4 worm cellular contexts compared by ENCODE assay signal in the genomic region with DNA sequence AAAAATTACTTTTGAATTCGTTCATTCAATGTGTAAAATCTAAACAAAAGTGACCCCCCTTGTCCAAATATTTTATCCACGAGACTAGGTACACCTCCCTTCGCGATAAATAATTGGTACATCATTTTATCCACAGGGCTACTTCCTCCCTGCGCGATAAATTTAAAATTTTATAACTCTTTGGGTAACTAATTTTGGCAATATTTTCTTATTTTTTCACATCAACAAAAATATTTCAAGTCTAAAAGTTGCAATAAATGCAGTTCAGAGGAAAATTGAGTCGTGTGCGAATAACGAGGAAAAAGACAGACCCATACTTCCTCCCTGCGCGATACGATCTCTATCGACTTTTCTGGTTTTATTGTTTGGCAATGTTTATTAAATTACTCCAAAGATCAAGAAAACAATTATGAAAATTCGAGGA.
TF ChIP-seq lines count a peak whose summit lies in the region.

No protein-coding gene starts in this region.

TF ChIP-seq in whole organism, L2 larva, 48 proteins besides CTCF, POLR2A, EP300 and RAD21 (continued from another document):
- peak; percentile 76 for TF ChIP-seq lin-11 (tag; optimal IDR thresholded peaks at IDR 0.05; lab: Kevin White, UChicago)
- peak; percentile 98 for TF ChIP-seq sma-9 (GFP tag; optimal IDR thresholded peaks at IDR 0.05; lab: Kevin White, UChicago)
- peak; percentile 9 for TF ChIP-seq sma-9 (tag; optimal IDR thresholded peaks at IDR 0.05; lab: Kevin White, UChicago)
- peak; percentile 96 for TF ChIP-seq skn-1 (tag; optimal IDR thresholded peaks at IDR 0.05; lab: Kevin White, UChicago)
- peak; percentile 91 for TF ChIP-seq unc-39 (tag; optimal IDR thresholded peaks at IDR 0.05; lab: Kevin White, UChicago)
- TF ChIP-seq ceh-16 (tag; optimal IDR thresholded peaks at IDR 0.05; lab: Kevin White, UChicago), result peak; percentile 88
- peak; percentile 99 for TF ChIP-seq C34F6.9 (tag; optimal IDR thresholded peaks at IDR 0.05; lab: Kevin White, UChicago)
- TF ChIP-seq ceh-82 (tag; optimal IDR thresholded peaks at IDR 0.05; lab: Kevin White, UChicago), result peak; percentile 95
- TF ChIP-seq nhr-237 (tag; optimal IDR thresholded peaks at IDR 0.05; lab: Kevin White, UChicago), result peak; percentile 98
- peak; percentile 77 for TF ChIP-seq alr-1 (tag; optimal IDR thresholded peaks at IDR 0.05; lab: Kevin White, UChicago)
- TF ChIP-seq gmeb-1 (tag; optimal IDR thresholded peaks at IDR 0.05; lab: Kevin White, UChicago), result peak; percentile 93
- peak; percentile 91 for TF ChIP-seq snpc-4 (tag; optimal IDR thresholded peaks at IDR 0.05; lab: Kevin White, UChicago)
- TF ChIP-seq mab-5 (tag; optimal IDR thresholded peaks at IDR 0.05; lab: Kevin White, UChicago), result peak; percentile 98
- peak; percentile 89 to 96 for TF ChIP-seq mdl-1 (tag; optimal IDR thresholded peaks at IDR 0.05; lab: Kevin White, UChicago)
- no peak for TF ChIP-seq ztf-1 (GFP tag; conservative IDR thresholded peaks at IDR 0.05; lab: Robert Waterston, UW)
- peak; percentile 99 for TF ChIP-seq F13H6.1 (tag; optimal IDR thresholded peaks at IDR 0.05; lab: Kevin White, UChicago)
- peak; percentile 84 for TF ChIP-seq mbf-1 (tag; optimal IDR thresholded peaks at IDR 0.05; lab: Kevin White, UChicago)
- peak; percentile 99 for TF ChIP-seq lin-13 (GFP tag; optimal IDR thresholded peaks at IDR 0.05; lab: Kevin White, UChicago)
- TF ChIP-seq elt-3 (tag; optimal IDR thresholded peaks at IDR 0.05; lab: Kevin White, UChicago), result peak; percentile 55
- peak; percentile 98 for TF ChIP-seq sem-4 (tag; optimal IDR thresholded peaks at IDR 0.05; lab: Kevin White, UChicago)
- TF ChIP-seq nhr-11 (tag; optimal IDR thresholded peaks at IDR 0.05; lab: Kevin White, UChicago), result peak; percentile 89
- peak; percentile 96 to 98 for TF ChIP-seq lsy-2 (tag; optimal IDR thresholded peaks at IDR 0.05; lab: Kevin White, UChicago)
- peak; percentile 97 for TF ChIP-seq egl-27 (tag; optimal IDR thresholded peaks at IDR 0.05; lab: Kevin White, UChicago)
- peak; percentile 81 for TF ChIP-seq ZK546.5 (tag; optimal IDR thresholded peaks at IDR 0.05; lab: Kevin White, UChicago)
- TF ChIP-seq nhr-25 (tag; optimal IDR thresholded peaks at IDR 0.05; lab: Kevin White, UChicago), result peak; percentile 99
- TF ChIP-seq unc-62 (GFP tag; optimal IDR thresholded peaks at IDR 0.05; lab: Kevin White, UChicago), result peak; percentile 90
- peak; percentile 75 for TF ChIP-seq blmp-1 (tag; optimal IDR thresholded peaks at IDR 0.05; lab: Kevin White, UChicago; ENCODE audit: insufficient read depth)

TF ChIP-seq in whole organism, L4 larva, 104 proteins besides CTCF, POLR2A, EP300 and RAD21 (continued from another document and continues in another):
- TF ChIP-seq Y48G9A.11 (GFP tag; IDR thresholded peaks at IDR 0.05; lab: Robert Waterston, UW) (peak; percentile 33; the same call in 1 of the 2 replicates), rbr-2 (tag; optimal IDR thresholded peaks at IDR 0.05; lab: Kevin White, UChicago) (peak; percentile 99), attf-4 (tag; optimal IDR thresholded peaks at IDR 0.05; lab: Kevin White, UChicago) (peak; percentile 79), duxl-1 (tag; optimal IDR thresholded peaks at IDR 0.05; lab: Kevin White, UChicago; ENCODE audit: poor library complexity) (peak; percentile 99), sdz-12 (GFP tag; optimal IDR thresholded peaks at IDR 0.05; lab: Kevin White, UChicago) (no peak), T20F7.1 (GFP tag; optimal IDR thresholded peaks at IDR 0.05; lab: Kevin White, UChicago) (peak; percentile 94), Y5F2A.4 (GFP tag; optimal IDR thresholded peaks at IDR 0.05; lab: Kevin White, UChicago) (peak; percentile 90), nhr-111 (GFP tag; optimal IDR thresholded peaks at IDR 0.05; lab: Kevin White, UChicago) (peak; percentile 50), jun-1 (tag; optimal IDR thresholded peaks at IDR 0.05; lab: Kevin White, UChicago) (peak; percentile 98), snpc-4 (tag; optimal IDR thresholded peaks at IDR 0.05; lab: Kevin White, UChicago) (peak; percentile 15), ceh-44 (GFP tag; IDR thresholded peaks at IDR 0.05; lab: Robert Waterston, UW) (peak; percentile 13; the same call in 1 of the 2 replicates), nhr-48 (tag; optimal IDR thresholded peaks at IDR 0.05; lab: Kevin White, UChicago) (peak; percentile 96), daf-8 (GFP tag; IDR thresholded peaks at IDR 0.05; lab: Robert Waterston, UW) (0 out of 2 replicates have a peak, but pooled peaks have one; percentile 82), spr-3 (GFP tag; optimal IDR thresholded peaks at IDR 0.05; lab: Kevin White, UChicago) (peak; percentile 98), daf-16 (GFP tag; optimal IDR thresholded peaks at IDR 0.05; lab: Kevin White, UChicago) (peak; percentile 96 to 99), daf-16 (tag; optimal IDR thresholded peaks at IDR 0.05; lab: Kevin White, UChicago) (peak; percentile 97), php-3 (GFP tag; IDR thresholded peaks at IDR 0.05; lab: Robert Waterston, UW) (peak; percentile 95), snpc-1.2 (GFP tag; IDR thresholded peaks at IDR 0.05; lab: Robert Waterston, UW) (no peak), lin-39 (tag; optimal IDR thresholded peaks at IDR 0.05; lab: Kevin White, UChicago) (peak; percentile 98), lsy-2 (tag; optimal IDR thresholded peaks at IDR 0.05; lab: Kevin White, UChicago) (peak; percentile 96 to 98), saeg-2 (GFP tag; IDR thresholded peaks at IDR 0.05; lab: Robert Waterston, UW) (peak; percentile 97), daf-19 (GFP tag; conservative IDR thresholded peaks at IDR 0.05; lab: Robert Waterston, UW) (no peak), ama-1 (optimal IDR thresholded peaks at IDR 0.05; lab: Kevin White, UChicago) (no peak), dmd-6 (GFP tag; IDR thresholded peaks at IDR 0.05; lab: Robert Waterston, UW) (peak; percentile 97), aly-2 (tag; optimal IDR thresholded peaks at IDR 0.05; lab: Kevin White, UChicago) (no peak), madf-9 (GFP tag; conservative IDR thresholded peaks at IDR 0.05; lab: Robert Waterston, UW) (peak; percentile 97), tag-97 (GFP tag; IDR thresholded peaks at IDR 0.05; lab: Robert Waterston, UW) (peak; percentile 90; the same call in 1 of the 2 replicates), nhr-10 (tag; optimal IDR thresholded peaks at IDR 0.05; lab: Kevin White, UChicago) (peak; percentile 98), egl-43 (GFP tag; IDR thresholded peaks at IDR 0.05; lab: Robert Waterston, UW) (peak; percentile 97), fkh-10 (GFP tag; optimal IDR thresholded peaks at IDR 0.05; lab: Kevin White, UChicago) (peak; percentile 99), ztf-7 (tag; optimal IDR thresholded peaks at IDR 0.05; lab: Kevin White, UChicago) (peak; percentile 94), R02D3.7 (tag; optimal IDR thresholded peaks at IDR 0.05; lab: Kevin White, UChicago) (peak; percentile 13), F44E2.7 (GFP tag; IDR thresholded peaks at IDR 0.05; lab: Robert Waterston, UW) (no peak)

TF ChIP-seq in whole organism, late embryonic, 69 proteins besides CTCF, POLR2A, EP300 and RAD21 (continued from another document and continues in another):
- TF ChIP-seq C38D4.7 (GFP tag; optimal IDR thresholded peaks at IDR 0.05; lab: Kevin White, UChicago), result no peak
- peak; percentile 79 for TF ChIP-seq pqm-1 (tag; optimal IDR thresholded peaks at IDR 0.05; lab: Kevin White, UChicago)
- TF ChIP-seq C08G9.2 (tag; optimal IDR thresholded peaks at IDR 0.05; lab: Kevin White, UChicago), result peak; percentile 63
- peak; percentile 96 for TF ChIP-seq rnt-1 (tag; optimal IDR thresholded peaks at IDR 0.05; lab: Kevin White, UChicago)
- peak; percentile 20 for TF ChIP-seq eyg-1 (tag; optimal IDR thresholded peaks at IDR 0.05; lab: Kevin White, UChicago)
- TF ChIP-seq hlh-30 (tag; optimal IDR thresholded peaks at IDR 0.05; lab: Kevin White, UChicago; ENCODE audit: insufficient read depth), result peak; percentile 58
- TF ChIP-seq hlh-15 (tag; optimal IDR thresholded peaks at IDR 0.05; lab: Kevin White, UChicago), result peak; percentile 40
- peak; percentile 55 for TF ChIP-seq pat-9 (tag; optimal IDR thresholded peaks at IDR 0.05; lab: Kevin White, UChicago)
- TF ChIP-seq pha-4 (tag; optimal IDR thresholded peaks at IDR 0.05; lab: Kevin White, UChicago), result no peak
- TF ChIP-seq pax-1 (tag; optimal IDR thresholded peaks at IDR 0.05; lab: Kevin White, UChicago), result peak; percentile 90
- peak; percentile 42; the same call in 1 of the 2 replicates for TF ChIP-seq unc-3 (GFP tag; conservative IDR thresholded peaks at IDR 0.05; lab: Robert Waterston, UW)
- peak; percentile 85 for TF ChIP-seq unc-3 (tag; optimal IDR thresholded peaks at IDR 0.05; lab: Kevin White, UChicago)
- peak; percentile 6 for TF ChIP-seq odd-2 (tag; optimal IDR thresholded peaks at IDR 0.05; lab: Kevin White, UChicago)
- peak; percentile 48 for TF ChIP-seq pha-2 (tag; optimal IDR thresholded peaks at IDR 0.05; lab: Kevin White, UChicago)
- no peak for TF ChIP-seq ama-1 (optimal IDR thresholded peaks at IDR 0.05; lab: Kevin White, UChicago)
- peak; percentile 89 for TF ChIP-seq pros-1 (tag; optimal IDR thresholded peaks at IDR 0.05; lab: Kevin White, UChicago)
- peak; percentile 51 for TF ChIP-seq gmeb-2 (tag; optimal IDR thresholded peaks at IDR 0.05; lab: Kevin White, UChicago)
- TF ChIP-seq sox-2 (GFP tag; IDR thresholded peaks at IDR 0.05; lab: Robert Waterston, UW), result peak; percentile 73
- TF ChIP-seq hlh-6 (tag; optimal IDR thresholded peaks at IDR 0.05; lab: Kevin White, UChicago), result peak; percentile 8
- TF ChIP-seq ceh-19 (GFP tag; optimal IDR thresholded peaks at IDR 0.05; lab: Kevin White, UChicago), result no peak
- no peak for TF ChIP-seq elt-4 (tag; optimal IDR thresholded peaks at IDR 0.05; lab: Kevin White, UChicago)
- TF ChIP-seq F13H6.1 (tag; optimal IDR thresholded peaks at IDR 0.05; lab: Kevin White, UChicago), result peak; percentile 56
- peak; percentile 47 for TF ChIP-seq fkh-10 (GFP tag; optimal IDR thresholded peaks at IDR 0.05; lab: Kevin White, UChicago)
- peak; percentile 28 for TF ChIP-seq lin-11 (tag; optimal IDR thresholded peaks at IDR 0.05; lab: Kevin White, UChicago)
- TF ChIP-seq nhr-232 (tag; optimal IDR thresholded peaks at IDR 0.05; lab: Kevin White, UChicago), result peak; percentile 16
- peak; percentile 97 for TF ChIP-seq ceh-18 (tag; optimal IDR thresholded peaks at IDR 0.05; lab: Kevin White, UChicago)
- TF ChIP-seq hlh-13 (GFP tag; optimal IDR thresholded peaks at IDR 0.05; lab: Kevin White, UChicago), result peak; percentile 33
- TF ChIP-seq pag-3 (tag; optimal IDR thresholded peaks at IDR 0.05; lab: Kevin White, UChicago; ENCODE audit: borderline replicate concordance), result peak; percentile 22
- TF ChIP-seq unc-55 (GFP tag; optimal IDR thresholded peaks at IDR 0.05; lab: Kevin White, UChicago), result peak; percentile 81
- no peak for TF ChIP-seq ceh-24 (tag; optimal IDR thresholded peaks at IDR 0.05; lab: Kevin White, UChicago)
- no peak for TF ChIP-seq K02D7.2 (tag; optimal IDR thresholded peaks at IDR 0.05; lab: Kevin White, UChicago)
- TF ChIP-seq madf-2 (tag; optimal IDR thresholded peaks at IDR 0.05; lab: Kevin White, UChicago), result no peak
- TF ChIP-seq syd-9 (tag; optimal IDR thresholded peaks at IDR 0.05; lab: Kevin White, UChicago), result peak; percentile 79
- peak; percentile 88 for TF ChIP-seq ceh-14 (tag; optimal IDR thresholded peaks at IDR 0.05; lab: Kevin White, UChicago)
- TF ChIP-seq ztf-16 (tag; optimal IDR thresholded peaks at IDR 0.05; lab: Kevin White, UChicago), result peak; percentile 82
- TF ChIP-seq T23F11.4 (GFP tag; optimal IDR thresholded peaks at IDR 0.05; lab: Kevin White, UChicago), result no peak
- TF ChIP-seq nfya-1 (tag; optimal IDR thresholded peaks at IDR 0.05; lab: Kevin White, UChicago), result peak; percentile 97

TF ChIP-seq in whole organism, mixed stage, embryonic, 35 proteins besides CTCF, POLR2A, EP300 and RAD21 (continued from another document):
- TF ChIP-seq elt-3 (tag; optimal IDR thresholded peaks at IDR 0.05; lab: Kevin White, UChicago) (peak; percentile 91), unc-39 (tag; optimal IDR thresholded peaks at IDR 0.05; lab: Kevin White, UChicago) (peak; percentile 61), mls-2 (tag; optimal IDR thresholded peaks at IDR 0.05; lab: Kevin White, UChicago) (no peak), nhr-76 (tag; optimal IDR thresholded peaks at IDR 0.05; lab: Kevin White, UChicago) (peak; percentile 60), ceh-39 (tag; optimal IDR thresholded peaks at IDR 0.05; lab: Kevin White, UChicago) (peak; percentile 97), ceh-83 (GFP tag; optimal IDR thresholded peaks at IDR 0.05; lab: Kevin White, UChicago) (peak; percentile 68), mep-1 (tag; optimal IDR thresholded peaks at IDR 0.05; lab: Kevin White, UChicago) (peak; percentile 89), ces-1 (GFP tag; optimal IDR thresholded peaks at IDR 0.05; lab: Kevin White, UChicago) (peak; percentile 99)
